Fruit fly (Drosophila melanogaster): ENCODE measurements around the gene Hus1-like.

The Hus1-like gene

dm6 chr3R:4771319-4771718, 40.6 kb downstream of the Hus1-like start:
- TF ChIP-seq lola (GFP tag; optimal IDR thresholded peaks at IDR 0.05) (no peak), jim (GFP tag; optimal IDR thresholded peaks at IDR 0.05) (no peak), usp (GFP tag; optimal IDR thresholded peaks at IDR 0.05) (no peak), psq (GFP tag; optimal IDR thresholded peaks at IDR 0.05) (no peak), fru (GFP tag; optimal IDR thresholded peaks at IDR 0.05) (peak; percentile 23), Hr83 (GFP tag; optimal IDR thresholded peaks at IDR 0.05; ENCODE audit: poor library complexity, severe bottlenecking) (peak; percentile 0), HLH106 (tag; optimal IDR thresholded peaks at IDR 0.05) (no peak), Abd-B (GFP tag; optimal IDR thresholded peaks at IDR 0.05) (no peak), foxo (GFP tag; optimal IDR thresholded peaks at IDR 0.05) (no peak), CG9705 (GFP tag; optimal IDR thresholded peaks at IDR 0.05) (no peak), dl (GFP tag; optimal IDR thresholded peaks at IDR 0.05; ENCODE audit: insufficient read depth in 1 of 2, partially characterized antibody in 2 of 2) (no peak), sage (GFP tag; optimal IDR thresholded peaks at IDR 0.05) (no peak), Hr78 (GFP tag; optimal IDR thresholded peaks at IDR 0.05) (no peak), CG32264 (GFP tag; optimal IDR thresholded peaks at IDR 0.05) (no peak), sv (GFP tag; optimal IDR thresholded peaks at IDR 0.05) (no peak), CrebA (GFP tag; optimal IDR thresholded peaks at IDR 0.05; ENCODE audit: borderline replicate concordance) (no peak), Jra (GFP tag; optimal IDR thresholded peaks at IDR 0.05) (no peak), h (GFP tag; optimal IDR thresholded peaks at IDR 0.05) (peak; percentile 57), OdsH (GFP tag; optimal IDR thresholded peaks at IDR 0.05) (peak; percentile 39), Mio (GFP tag; optimal IDR thresholded peaks at IDR 0.05) (no peak), woc (GFP tag; optimal IDR thresholded peaks at IDR 0.05) (no peak), rgr (GFP tag; optimal IDR thresholded peaks at IDR 0.05) (peak; percentile 38), br (GFP tag; optimal IDR thresholded peaks at IDR 0.05) (no peak), Sp1 (GFP tag; optimal IDR thresholded peaks at IDR 0.05) (no peak), Hnf4 (GFP tag; optimal IDR thresholded peaks at IDR 0.05) (no peak), tai (GFP tag; optimal IDR thresholded peaks at IDR 0.05) (no peak)

- TF ChIP-seq Mio (GFP tag; optimal IDR thresholded peaks at IDR 0.05): no peak
- no peak for TF ChIP-seq Hr78 (GFP tag; optimal IDR thresholded peaks at IDR 0.05)
- TF ChIP-seq foxo (GFP tag; optimal IDR thresholded peaks at IDR 0.05): no peak
- no peak for TF ChIP-seq tai (GFP tag; optimal IDR thresholded peaks at IDR 0.05)
- no peak for TF ChIP-seq fru (GFP tag; optimal IDR thresholded peaks at IDR 0.05)
These were observed 43.1 kb downstream of the Hus1-like start for dm6 chr3R:4768711-4769239.

dm6 chr3R:4761372-4761771, 50.5 kb downstream of the Hus1-like start:
- TF ChIP-seq CrebA (GFP tag; optimal IDR thresholded peaks at IDR 0.05; ENCODE audit: borderline replicate concordance): peak; percentile 52
- no peak for TF ChIP-seq jim (GFP tag; optimal IDR thresholded peaks at IDR 0.05)
- no peak for TF ChIP-seq GATAd (GFP tag; optimal IDR thresholded peaks at IDR 0.05)
- TF ChIP-seq CG32264 (GFP tag; optimal IDR thresholded peaks at IDR 0.05): no peak
- peak; percentile 37 for TF ChIP-seq Hr83 (GFP tag; optimal IDR thresholded peaks at IDR 0.05; ENCODE audit: poor library complexity, severe bottlenecking)
- TF ChIP-seq HLH106 (tag; optimal IDR thresholded peaks at IDR 0.05): no peak
- TF ChIP-seq br (GFP tag; optimal IDR thresholded peaks at IDR 0.05): peak; percentile 38
- TF ChIP-seq rgr (GFP tag; optimal IDR thresholded peaks at IDR 0.05): peak; percentile 4
- peak; percentile 25 for TF ChIP-seq h (GFP tag; optimal IDR thresholded peaks at IDR 0.05)
- TF ChIP-seq Myc (optimal IDR thresholded peaks at IDR 0.05): no peak
- peak; percentile 28 for TF ChIP-seq Hnf4 (GFP tag; optimal IDR thresholded peaks at IDR 0.05)
- peak; percentile 77 for TF ChIP-seq Sp1 (GFP tag; optimal IDR thresholded peaks at IDR 0.05)
- TF ChIP-seq sv (GFP tag; optimal IDR thresholded peaks at IDR 0.05): no peak
- TF ChIP-seq sage (GFP tag; optimal IDR thresholded peaks at IDR 0.05): peak; percentile 12
